Worm (Caenorhabditis elegans) whole organism, L1 larva: ENCODE data around the gene Y67D8B.2.

Source experiments
- C16A3.4 ChIP-seq: fragments of 150-350 bp; optimal IDR thresholded peaks from 2 replicates; lab custom pipeline; 2014; ENCODE audit warnings: missing biosample characterization, missing genetic modification characterization
- C34B4.2 ChIP-seq: sonication (generic microtip); optimal IDR thresholded peaks from 2 replicates; lab custom pipeline; 2017; ENCODE audit warnings: mild to moderate bottlenecking, missing genetic modification characterization, missing compliant biosample characterization
- Y116A8C.19 ChIP-seq: sonication (generic microtip); optimal IDR thresholded peaks from 2 replicates; lab custom pipeline; 2016; ENCODE audit warnings: missing compliant biosample characterization, missing genetic modification characterization, borderline replicate concordance
- aha-1 ChIP-seq: fragments of 150-350 bp; optimal IDR thresholded peaks from 2 replicates; lab custom pipeline; 2014; ENCODE audit warnings: missing biosample characterization, missing genetic modification characterization
- ama-1 ChIP-seq: fragments of 150-350 bp; optimal IDR thresholded peaks from 2 replicates; lab custom pipeline; 2014
- blmp-1 ChIP-seq: fragments of 150-350 bp; optimal IDR thresholded peaks from 2 replicates; lab custom pipeline; 2014; ENCODE audit warnings: missing biosample characterization, missing genetic modification characterization
- ceh-63 ChIP-seq: fragments of 200-800 bp; sonication (Bioruptor generic); optimal IDR thresholded peaks from 2 replicates; lab custom pipeline; 2018; ENCODE audit warnings: mild to moderate bottlenecking, missing genetic modification characterization, missing compliant biosample characterization
- ceh-90 ChIP-seq: sonication (generic microtip); optimal IDR thresholded peaks from 2 replicates; lab custom pipeline; 2016; ENCODE audit warnings: missing genetic modification characterization, missing compliant biosample characterization
- ces-1 ChIP-seq: fragments of 150-350 bp; optimal IDR thresholded peaks from 2 replicates; lab custom pipeline; 2014; ENCODE audit warnings: missing biosample characterization, missing genetic modification reagents, missing genetic modification characterization
- efl-1 ChIP-seq, 4 experiments: fragments of 150-350 bp; optimal IDR thresholded peaks in 3 of 4; peaks in 1 of 4; 1 replicate in 1 of 4; 2 replicates in 3 of 4; lab custom pipeline; 2014; ENCODE audit warnings: missing biosample characterization in 2 of 4, missing genetic modification characterization in 2 of 4, missing genetic modification reagents in 2 of 4
- efl-3 ChIP-seq: fragments of 200-800 bp; sonication (Bioruptor generic); optimal IDR thresholded peaks from 2 replicates; lab custom pipeline; 2018; ENCODE audit warnings: mild to moderate bottlenecking, missing genetic modification characterization, missing compliant biosample characterization
- elt-2 ChIP-seq: sonication (generic microtip); optimal IDR thresholded peaks from 2 replicates; lab custom pipeline; 2016; ENCODE audit warnings: missing genetic modification characterization, mild to moderate bottlenecking, inconsistent platforms, missing compliant biosample characterization, missing genetic modification reagents
- elt-3 ChIP-seq, 6 experiments: fragments of 150-350 bp in 1 of 6; sonication (generic microtip); optimal IDR thresholded peaks; 2 replicates each; lab custom pipeline; 2017 to 2018; ENCODE audit warnings: missing biosample characterization in 6 of 6, missing genetic modification characterization in 6 of 6, inconsistent platforms in 1 of 6
- fkh-10 ChIP-seq: sonication (generic microtip); optimal IDR thresholded peaks from 2 replicates; lab custom pipeline; 2017; ENCODE audit warnings: missing biosample characterization, missing genetic modification reagents, missing genetic modification characterization
- fkh-4 ChIP-seq: sonication (generic microtip); optimal IDR thresholded peaks from 2 replicates; lab custom pipeline; 2016; ENCODE audit warnings: missing compliant biosample characterization, missing genetic modification characterization, borderline replicate concordance
- fos-1 ChIP-seq: fragments of 150-350 bp; optimal IDR thresholded peaks from 2 replicates; lab custom pipeline; 2014; ENCODE audit warnings: missing biosample characterization, missing genetic modification characterization
- grh-1 ChIP-seq: fragments of 200-800 bp; sonication (Bioruptor generic); IDR thresholded peaks from 2 replicates; pipeline ENCODE4 v1.3.6; 2022; ENCODE audit warnings: missing genetic modification reagents, missing genetic modification characterization, missing compliant biosample characterization
- irx-1 ChIP-seq: sonication (generic microtip); optimal IDR thresholded peaks from 2 replicates; lab custom pipeline; 2016; ENCODE audit warnings: missing genetic modification characterization, missing compliant biosample characterization
- jun-1 ChIP-seq: fragments of 150-350 bp; optimal IDR thresholded peaks from 2 replicates; lab custom pipeline; 2014; ENCODE audit warnings: missing biosample characterization, missing genetic modification reagents, missing genetic modification characterization
- lin-13 ChIP-seq: fragments of 150-350 bp; optimal IDR thresholded peaks from 2 replicates; lab custom pipeline; 2014; ENCODE audit warnings: missing biosample characterization, missing genetic modification reagents, missing genetic modification characterization
- lin-14 ChIP-seq: fragments of 200-800 bp; sonication (Bioruptor generic); optimal IDR thresholded peaks from 2 replicates; lab custom pipeline; 2018; ENCODE audit warnings: mild to moderate bottlenecking, missing genetic modification characterization, moderate library complexity, missing compliant biosample characterization
- lin-39 ChIP-seq: fragments of 150-350 bp; optimal IDR thresholded peaks from 2 replicates; lab custom pipeline; 2014; ENCODE audit warnings: missing biosample characterization, missing genetic modification reagents, missing genetic modification characterization
- lir-3 ChIP-seq: sonication (generic microtip); optimal IDR thresholded peaks from 2 replicates; lab custom pipeline; 2016; ENCODE audit warnings: mild to moderate bottlenecking, missing genetic modification characterization, moderate library complexity, missing compliant biosample characterization; ENCODE audit not compliant: poor library complexity
- lsy-2 ChIP-seq, 2 experiments: fragments of 150-350 bp; optimal IDR thresholded peaks; 2 replicates each; lab custom pipeline; 2014; ENCODE audit warnings: missing biosample characterization in 2 of 2, missing genetic modification characterization in 2 of 2
- mab-9 ChIP-seq: fragments of 200-800 bp; sonication (Bioruptor generic); IDR thresholded peaks from 2 replicates; pipeline ENCODE4 v1.3.6; 2022; ENCODE audit warnings: missing genetic modification reagents, missing genetic modification characterization, missing compliant biosample characterization
- mdl-1 ChIP-seq, 2 experiments: fragments of 150-350 bp; optimal IDR thresholded peaks; 2 replicates each; lab custom pipeline; 2014 to 2017; ENCODE audit warnings: missing biosample characterization in 2 of 2, missing genetic modification characterization in 2 of 2, inconsistent platforms in 1 of 2
- nhr-11 ChIP-seq: fragments of 150-350 bp; optimal IDR thresholded peaks from 2 replicates; lab custom pipeline; 2014; ENCODE audit warnings: missing biosample characterization, missing genetic modification characterization
- nhr-12 ChIP-seq: sonication (generic microtip); optimal IDR thresholded peaks from 2 replicates; lab custom pipeline; 2017; ENCODE audit warnings: missing biosample characterization, missing genetic modification characterization
- nhr-19 ChIP-seq: fragments of 200-800 bp; sonication (Bioruptor generic); conservative IDR thresholded peaks from 2 replicates; pipeline ENCODE4 v1.3.6; 2022; ENCODE audit warnings: missing genetic modification characterization, missing compliant biosample characterization
- nhr-20 ChIP-seq: sonication (generic microtip); optimal IDR thresholded peaks from 2 replicates; lab custom pipeline; 2016; ENCODE audit warnings: mild to moderate bottlenecking, missing genetic modification characterization, missing compliant biosample characterization
- nhr-28 ChIP-seq: fragments of 150-350 bp; optimal IDR thresholded peaks from 2 replicates; lab custom pipeline; 2014; ENCODE audit warnings: missing biosample characterization, missing genetic modification characterization
- nhr-47 ChIP-seq: sonication (generic microtip); optimal IDR thresholded peaks from 2 replicates; lab custom pipeline; 2016; ENCODE audit warnings: mild to moderate bottlenecking, missing genetic modification characterization, moderate library complexity, missing compliant biosample characterization
- nhr-71 ChIP-seq: sonication (generic microtip); optimal IDR thresholded peaks from 2 replicates; lab custom pipeline; 2016; ENCODE audit warnings: mild to moderate bottlenecking, missing genetic modification characterization, moderate library complexity, missing compliant biosample characterization
- nhr-84 ChIP-seq: sonication (generic microtip); optimal IDR thresholded peaks from 2 replicates; lab custom pipeline; 2017; ENCODE audit warnings: missing biosample characterization, missing genetic modification characterization
- nhr-90 ChIP-seq: sonication (generic microtip); optimal IDR thresholded peaks from 2 replicates; lab custom pipeline; 2016; ENCODE audit warnings: mild to moderate bottlenecking, missing genetic modification characterization, missing compliant biosample characterization; ENCODE audit not compliant: poor library complexity
- pag-3 ChIP-seq: sonication (generic microtip); optimal IDR thresholded peaks from 2 replicates; lab custom pipeline; 2017; ENCODE audit warnings: missing genetic modification characterization, mild to moderate bottlenecking, missing compliant biosample characterization, antibody characterized with exemption, borderline replicate concordance; ENCODE audit not compliant: insufficient read depth
- pax-3 ChIP-seq: fragments of 200-800 bp; sonication (Bioruptor generic); optimal IDR thresholded peaks from 2 replicates; lab custom pipeline; 2018; ENCODE audit warnings: mild to moderate bottlenecking, missing genetic modification characterization, moderate library complexity, missing compliant biosample characterization
- pqm-1 ChIP-seq: sonication (generic microtip); optimal IDR thresholded peaks from 3 replicates; lab custom pipeline; 2017; ENCODE audit warnings: missing biosample characterization, missing genetic modification characterization
- rnt-1 ChIP-seq: sonication (generic microtip); optimal IDR thresholded peaks from 2 replicates; lab custom pipeline; 2016; ENCODE audit warnings: mild to moderate bottlenecking, missing genetic modification characterization, moderate library complexity, missing compliant biosample characterization
- skn-1 ChIP-seq: fragments of 150-350 bp; optimal IDR thresholded peaks from 2 replicates; lab custom pipeline; 2014; ENCODE audit warnings: missing biosample characterization, missing genetic modification characterization
- snpc-4 ChIP-seq: fragments of 150-350 bp; optimal IDR thresholded peaks from 2 replicates; lab custom pipeline; 2014; ENCODE audit warnings: missing biosample characterization, missing genetic modification characterization
- snu-23 ChIP-seq: sonication (generic microtip); optimal IDR thresholded peaks from 2 replicates; lab custom pipeline; 2016; ENCODE audit warnings: missing genetic modification characterization, missing compliant biosample characterization
- sox-4 ChIP-seq: sonication (generic microtip); optimal IDR thresholded peaks from 2 replicates; lab custom pipeline; 2016; ENCODE audit warnings: missing genetic modification characterization, missing compliant biosample characterization
- swsn-7 ChIP-seq: sonication (generic microtip); optimal IDR thresholded peaks from 2 replicates; lab custom pipeline; 2016; ENCODE audit warnings: missing genetic modification characterization, missing compliant biosample characterization
- tlp-1 ChIP-seq: fragments of 150-350 bp; optimal IDR thresholded peaks from 2 replicates; lab custom pipeline; 2014; ENCODE audit warnings: missing biosample characterization, missing genetic modification characterization
- unc-130 ChIP-seq: fragments of 150-350 bp; optimal IDR thresholded peaks from 2 replicates; lab custom pipeline; 2017; ENCODE audit warnings: missing biosample characterization, missing genetic modification characterization, inconsistent platforms
- unc-30 ChIP-seq: sonication (generic microtip); optimal IDR thresholded peaks from 2 replicates; lab custom pipeline; 2017; ENCODE audit warnings: missing biosample characterization, missing genetic modification characterization
- unc-62 ChIP-seq: fragments of 150-350 bp; optimal IDR thresholded peaks from 2 replicates; lab custom pipeline; 2014; ENCODE audit warnings: missing biosample characterization, missing genetic modification reagents, missing genetic modification characterization
- vab-15 ChIP-seq: sonication (generic microtip); optimal IDR thresholded peaks from 2 replicates; lab custom pipeline; 2017; ENCODE audit warnings: missing genotype, mild to moderate bottlenecking, missing genetic modification characterization, missing compliant biosample characterization
- xbp-1 ChIP-seq: sonication (generic microtip); optimal IDR thresholded peaks from 2 replicates; lab custom pipeline; 2016; ENCODE audit warnings: missing genetic modification characterization, missing compliant biosample characterization
- ztf-11 ChIP-seq, 2 experiments: sonication (generic microtip); optimal IDR thresholded peaks; 2 replicates each; lab custom pipeline; 2016 to 2017; ENCODE audit warnings: missing genetic modification characterization in 2 of 2, missing biosample characterization in 1 of 2, missing compliant biosample characterization in 1 of 2

The Y67D8B.2 gene

DNA sequence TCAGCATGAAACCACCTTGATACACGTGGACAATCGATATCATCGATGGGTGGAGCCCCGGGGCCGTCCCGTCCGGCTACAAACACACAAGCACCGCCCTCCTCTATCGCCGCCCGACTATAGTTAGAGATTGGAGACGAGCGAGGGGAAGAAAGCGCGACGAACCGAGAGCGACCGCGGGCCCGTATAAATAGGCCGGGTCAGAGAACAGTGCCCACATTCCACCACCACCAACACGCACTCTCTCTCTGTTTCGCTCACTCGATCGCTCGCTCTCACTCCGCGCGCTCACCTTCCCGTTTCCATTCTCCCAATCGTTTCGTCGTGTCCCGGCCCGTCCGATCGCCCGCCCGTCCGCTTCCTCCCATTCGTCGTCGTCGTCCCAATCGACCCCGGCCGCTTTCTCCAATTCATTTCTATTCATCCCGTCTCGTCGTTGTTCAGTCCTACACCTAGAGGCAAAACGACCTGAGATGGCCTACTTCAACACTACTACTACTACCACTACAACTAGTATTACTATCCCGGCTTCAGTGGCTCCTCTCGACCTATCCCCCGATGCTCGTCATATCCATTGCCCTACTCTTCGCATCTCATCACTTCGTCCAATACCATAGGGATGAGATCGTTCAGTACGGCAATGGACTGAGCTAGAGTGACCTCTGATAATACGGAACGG is 41.5 kb upstream of the Y67D8B.2 start (continued):
- TF ChIP-seq irx-1 (peak; percentile 28), swsn-7 (tag; lab: Kevin White, UChicago) (peak; percentile 58), xbp-1 (tag; lab: Kevin White, UChicago) (peak; percentile 72), nhr-11 (tag; lab: Kevin White, UChicago) (no peak), C34B4.2 (tag; lab: Kevin White, UChicago) (no peak), lin-14 (GFP tag; lab: Kevin White, UChicago) (peak; percentile 85), unc-30 (tag; lab: Kevin White, UChicago) (no peak), C16A3.4 (tag; lab: Kevin White, UChicago) (peak; percentile 35), ztf-11 (tag; optimal IDR thresholded peaks at IDR 0.05; lab: Kevin White, UChicago) (peak in 1 of 2 experiments; percentile 16), skn-1 (tag; lab: Kevin White, UChicago) (peak; percentile 7), lsy-2 (tag; optimal IDR thresholded peaks at IDR 0.05; lab: Kevin White, UChicago) (peak; percentile 26 to 42), aha-1 (tag; lab: Kevin White, UChicago) (no peak), ceh-63 (GFP tag; lab: Kevin White, UChicago) (no peak), mab-9 (GFP tag; lab: Robert Waterston, UW) (no peak), vab-15 (tag; lab: Kevin White, UChicago) (no peak), unc-130 (tag; lab: Kevin White, UChicago) (peak; percentile 38), grh-1 (GFP tag; lab: Robert Waterston, UW) (no peak), rnt-1 (peak; percentile 67), nhr-28 (no peak), fos-1 (tag; lab: Kevin White, UChicago) (no peak), ces-1 (no peak), Y116A8C.19 (tag; lab: Kevin White, UChicago) (no peak), elt-2 (tag; lab: Kevin White, UChicago) (peak; percentile 49), mdl-1 (tag; optimal IDR thresholded peaks at IDR 0.05; lab: Kevin White, UChicago) (peak in 1 of 2 experiments; percentile 80), pag-3 (tag; lab: Kevin White, UChicago) (no peak), efl-3 (no peak), ama-1 (lab: Kevin White, UChicago) (peak; percentile 75), ceh-90 (tag; lab: Kevin White, UChicago) (no peak), jun-1 (peak; percentile 29), elt-3 (tag; optimal IDR thresholded peaks at IDR 0.05; lab: Kevin White, UChicago) (peak in 2 of 6 experiments; percentile 55 to 57), unc-62 (no peak), nhr-12 (tag; lab: Kevin White, UChicago) (no peak), fkh-4 (tag; lab: Kevin White, UChicago) (no peak), nhr-19 (GFP tag; lab: Robert Waterston, UW) (peak; percentile 69), lin-39 (no peak), blmp-1 (tag; lab: Kevin White, UChicago) (peak; percentile 70), sox-4 (tag; lab: Kevin White, UChicago) (peak; percentile 16), nhr-71 (tag; lab: Kevin White, UChicago) (peak; percentile 79), fkh-10 (GFP tag; lab: Kevin White, UChicago) (no peak), lin-13 (GFP tag; lab: Kevin White, UChicago) (peak; percentile 33), nhr-20 (tag; lab: Kevin White, UChicago) (peak; percentile 78), efl-1 (optimal IDR thresholded peaks at IDR 0.05; lab: Kevin White, UChicago) (peak; percentile 34 to 40), efl-1 (GFP tag; optimal IDR thresholded peaks at IDR 0.05 in 1 of 2; lab: Kevin White, UChicago) (peak; percentile 32 to 84), nhr-90 (peak; percentile 74), pax-3 (no peak), lir-3 (tag; lab: Kevin White, UChicago) (no peak), nhr-47 (peak; percentile 72), pqm-1 (no peak), tlp-1 (no peak), snu-23 (peak; percentile 86), snpc-4 (tag; lab: Kevin White, UChicago) (peak; percentile 7), nhr-84 (tag; lab: Kevin White, UChicago) (no peak)
